Fruit fly (Drosophila melanogaster) whole organism, embryonic: ENCODE data around the gene CG34408.

Experiments
- Adf1 ChIP-seq: fragments of 200-800 bp; sonication (Bioruptor generic); IDR thresholded peaks from 2 replicates; pipeline ENCODE4 v1.3.6; 2022; ENCODE audit warnings: missing biosample characterization, missing genetic modification characterization
- Antp ChIP-seq: fragments of 200-800 bp; sonication (Bioruptor generic); optimal IDR thresholded peaks from 3 replicates; lab custom pipeline; 2016; ENCODE audit warnings: missing biosample characterization, missing genetic modification characterization
- Awh ChIP-seq: fragments of 200-800 bp; sonication (Bioruptor generic); IDR thresholded peaks from 2 replicates; pipeline ENCODE4, ENCODE4 v1.3.6; 2022; ENCODE audit warnings: missing biosample characterization, missing genetic modification characterization
- Bgb ChIP-seq: fragments of 200-800 bp; sonication (Bioruptor generic); IDR thresholded peaks from 2 replicates; pipeline ENCODE4 v1.3.6; 2022; ENCODE audit warnings: missing biosample characterization, missing genetic modification characterization; ENCODE audit not compliant: partially characterized antibody
- Blimp-1 ChIP-seq: fragments of 200-800 bp; sonication (Bioruptor generic); optimal IDR thresholded peaks from 3 replicates; lab custom pipeline; 2018; ENCODE audit warnings: missing biosample characterization, missing genetic modification characterization, mild to moderate bottlenecking, moderate library complexity, missing genetic modification reagents
- CG10209 ChIP-seq: fragments of 200-800 bp; sonication (Bioruptor generic); optimal IDR thresholded peaks from 3 replicates; lab custom pipeline; 2017; ENCODE audit warnings: missing biosample characterization, mild to moderate bottlenecking, missing genetic modification characterization, missing genetic modification reagents
- CG10565 ChIP-seq: fragments of 200-800 bp; sonication (Bioruptor generic); optimal IDR thresholded peaks from 3 replicates; lab custom pipeline; 2016; ENCODE audit warnings: missing biosample characterization, mild to moderate bottlenecking, missing genetic modification characterization
- CG10654 ChIP-seq: fragments of 200-800 bp; sonication (Bioruptor generic); optimal IDR thresholded peaks from 2 replicates; lab custom pipeline; 2016; ENCODE audit warnings: missing biosample characterization, missing genetic modification characterization
- CG11695 ChIP-seq: fragments of 200-800 bp; sonication (Bioruptor generic); IDR thresholded peaks from 3 replicates; pipeline ENCODE4 v1.3.6; 2022; ENCODE audit warnings: missing biosample characterization, missing genetic modification characterization
- CG12236 ChIP-seq: fragments of 200-800 bp; sonication (Bioruptor generic); optimal IDR thresholded peaks from 2 replicates; lab custom pipeline; 2016; ENCODE audit warnings: missing biosample characterization, missing genetic modification characterization
- CG12391 ChIP-seq: fragments of 200-800 bp; sonication (Bioruptor generic); optimal IDR thresholded peaks from 3 replicates; lab custom pipeline; 2018; ENCODE audit warnings: missing biosample characterization, mild to moderate bottlenecking, missing genetic modification characterization, moderate library complexity
- CG12659 ChIP-seq: fragments of 200-800 bp; sonication (Bioruptor generic); optimal IDR thresholded peaks from 3 replicates; lab custom pipeline; 2017; ENCODE audit warnings: mild to moderate bottlenecking, missing biosample characterization, missing genetic modification reagents, missing genetic modification characterization
- CG12744 ChIP-seq: fragments of 200-800 bp; sonication (Bioruptor generic); optimal IDR thresholded peaks from 2 replicates; lab custom pipeline; 2016; ENCODE audit warnings: missing biosample characterization, missing genetic modification characterization
- CG13287 ChIP-seq: fragments of 200-800 bp; sonication (Bioruptor generic); IDR thresholded peaks from 2 replicates; pipeline ENCODE4 v1.3.6; 2022; ENCODE audit warnings: missing biosample characterization, missing genetic modification characterization; ENCODE audit not compliant: partially characterized antibody
- CG13296 ChIP-seq: fragments of 200-800 bp; sonication (Bioruptor generic); optimal IDR thresholded peaks from 3 replicates; lab custom pipeline; 2018; ENCODE audit warnings: missing biosample characterization, mild to moderate bottlenecking, missing genetic modification characterization
- CG14441 ChIP-seq: fragments of 200-800 bp; sonication (Bioruptor generic); IDR thresholded peaks from 2 replicates; pipeline ENCODE4 v1.3.6; 2022; ENCODE audit warnings: missing biosample characterization, missing genetic modification characterization
- CG15011 ChIP-seq: fragments of 200-800 bp; sonication (Bioruptor generic); optimal IDR thresholded peaks from 3 replicates; lab custom pipeline; 2018; ENCODE audit warnings: missing biosample characterization, mild to moderate bottlenecking, missing genetic modification characterization
- CG1529 ChIP-seq: fragments of 200-800 bp; sonication (Bioruptor generic); optimal IDR thresholded peaks from 3 replicates; lab custom pipeline; 2018; ENCODE audit warnings: missing biosample characterization, missing genetic modification characterization
- CG17612 ChIP-seq: fragments of 200-800 bp; sonication (Bioruptor generic); IDR thresholded peaks from 2 replicates; pipeline ENCODE4 v1.3.6; 2022; ENCODE audit warnings: missing biosample characterization, missing genetic modification characterization
- CG2199 ChIP-seq: fragments of 200-800 bp; sonication (Bioruptor generic); IDR thresholded peaks from 3 replicates; pipeline ENCODE4 v1.3.6; 2022; ENCODE audit warnings: missing biosample characterization, missing genetic modification characterization
- CG7786 ChIP-seq: fragments of 200-800 bp; sonication (Bioruptor generic); optimal IDR thresholded peaks from 2 replicates; lab custom pipeline; 2016; ENCODE audit warnings: missing biosample characterization, missing genetic modification characterization
- CG8089 ChIP-seq: fragments of 200-800 bp; sonication (Bioruptor generic); optimal IDR thresholded peaks from 3 replicates; lab custom pipeline; 2016; ENCODE audit warnings: missing biosample characterization, missing genetic modification characterization
- CG9437 ChIP-seq: fragments of 200-800 bp; sonication (Bioruptor generic); optimal IDR thresholded peaks from 2 replicates; lab custom pipeline; 2018; ENCODE audit warnings: missing biosample characterization, mild to moderate bottlenecking, missing genetic modification characterization
- CG9932 ChIP-seq: fragments of 200-800 bp; sonication (Bioruptor generic); IDR thresholded peaks from 2 replicates; pipeline ENCODE4 v1.3.6; 2022; ENCODE audit warnings: missing biosample characterization, missing genetic modification characterization
- Dp ChIP-seq: fragments of 200-800 bp; sonication (Bioruptor generic); optimal IDR thresholded peaks from 2 replicates; lab custom pipeline; 2018; ENCODE audit warnings: missing biosample characterization, mild to moderate bottlenecking, missing genetic modification characterization, moderate library complexity
- Hsf ChIP-seq: fragments of 200-800 bp; sonication (Bioruptor generic); optimal IDR thresholded peaks from 3 replicates; lab custom pipeline; 2016; ENCODE audit warnings: missing biosample characterization, missing genetic modification characterization
- Poxn ChIP-seq: fragments of 200-800 bp; sonication (Bioruptor generic); IDR thresholded peaks from 2 replicates; pipeline ENCODE4 v1.3.6; 2022; ENCODE audit warnings: missing biosample characterization, missing genetic modification characterization
- Rfx ChIP-seq: fragments of 200-800 bp; sonication (Bioruptor generic); IDR thresholded peaks from 2 replicates; pipeline ENCODE4 v1.3.6; 2022; ENCODE audit warnings: missing biosample characterization, missing genetic modification characterization
- Spps ChIP-seq: fragments of 200-800 bp; sonication (Bioruptor generic); optimal IDR thresholded peaks from 2 replicates; lab custom pipeline; 2018; ENCODE audit warnings: missing biosample characterization, mild to moderate bottlenecking, missing genetic modification characterization
- Vsx1 ChIP-seq: fragments of 200-800 bp; sonication (Bioruptor generic); optimal IDR thresholded peaks from 2 replicates; lab custom pipeline; 2017; ENCODE audit warnings: missing biosample characterization, mild to moderate bottlenecking, missing genetic modification characterization, missing genetic modification reagents
- Xrp1 ChIP-seq: fragments of 200-800 bp; sonication (Bioruptor generic); IDR thresholded peaks from 2 replicates; pipeline ENCODE4 v1.3.6; 2022; ENCODE audit warnings: missing biosample characterization, missing genetic modification characterization
- abd-A ChIP-seq: fragments of 200-800 bp; sonication (Bioruptor generic); optimal IDR thresholded peaks from 3 replicates; lab custom pipeline; 2019; ENCODE audit warnings: missing biosample characterization, mild to moderate bottlenecking, missing genetic modification characterization, moderate library complexity
- ap ChIP-seq: fragments of 200-800 bp; sonication (Bioruptor generic); IDR thresholded peaks from 2 replicates; pipeline ENCODE4 v1.3.6; 2022; ENCODE audit warnings: missing biosample characterization, missing genetic modification characterization
- chif ChIP-seq, 2 experiments: fragments of 200-800 bp; sonication (Bioruptor generic); optimal IDR thresholded peaks; 3 replicates each; lab custom pipeline; 2016; ENCODE audit warnings: missing biosample characterization in 2 of 2, missing genetic modification characterization in 2 of 2
- dm ChIP-seq: fragments of 200-800 bp; sonication (Bioruptor generic); optimal IDR thresholded peaks from 3 replicates; lab custom pipeline; 2016; ENCODE audit warnings: missing biosample characterization, missing genetic modification characterization
- gce ChIP-seq: fragments of 200-800 bp; sonication (Bioruptor generic); IDR thresholded peaks from 3 replicates; pipeline ENCODE4 v1.3.6; 2022; ENCODE audit warnings: missing biosample characterization, missing genetic modification characterization
- gem ChIP-seq: fragments of 200-800 bp; sonication (Bioruptor generic); optimal IDR thresholded peaks from 2 replicates; lab custom pipeline; 2019; ENCODE audit warnings: missing biosample characterization, mild to moderate bottlenecking, missing genetic modification characterization, moderate library complexity
- grn ChIP-seq: fragments of 200-800 bp; sonication (Bioruptor generic); optimal IDR thresholded peaks from 3 replicates; lab custom pipeline; 2017; ENCODE audit warnings: missing biosample characterization, missing genetic modification characterization
- lab ChIP-seq: fragments of 200-800 bp; sonication (Bioruptor generic); optimal IDR thresholded peaks from 3 replicates; lab custom pipeline; 2017; ENCODE audit warnings: missing biosample characterization, missing genetic modification characterization, mild to moderate bottlenecking, moderate library complexity, missing genetic modification reagents
- mam ChIP-seq: fragments of 200-800 bp; sonication (Bioruptor generic); optimal IDR thresholded peaks from 3 replicates; lab custom pipeline; 2016; ENCODE audit warnings: missing biosample characterization, missing genetic modification characterization
- nerfin-1 ChIP-seq: fragments of 200-800 bp; sonication (Bioruptor generic); optimal IDR thresholded peaks from 3 replicates; lab custom pipeline; 2019; ENCODE audit warnings: missing biosample characterization, mild to moderate bottlenecking, missing genetic modification characterization, moderate library complexity
- nmo ChIP-seq: fragments of 200-800 bp; sonication (Bioruptor generic); optimal IDR thresholded peaks from 2 replicates; lab custom pipeline; 2018; ENCODE audit warnings: missing biosample characterization, mild to moderate bottlenecking, missing genetic modification characterization, moderate library complexity
- pb ChIP-seq: fragments of 200-800 bp; sonication (Bioruptor generic); optimal IDR thresholded peaks from 3 replicates; lab custom pipeline; 2016; ENCODE audit warnings: missing biosample characterization, missing genetic modification characterization
- run ChIP-seq: fragments of 200-800 bp; sonication (Bioruptor generic); optimal IDR thresholded peaks from 3 replicates; lab custom pipeline; 2018; ENCODE audit warnings: missing biosample characterization, mild to moderate bottlenecking, missing genetic modification characterization
- slp2 ChIP-seq: fragments of 200-800 bp; sonication (Bioruptor generic); optimal IDR thresholded peaks from 2 replicates; lab custom pipeline; 2016; ENCODE audit warnings: missing biosample characterization, missing genetic modification characterization
- sqz ChIP-seq: fragments of 200-800 bp; sonication (Bioruptor generic); optimal IDR thresholded peaks from 3 replicates; lab custom pipeline; 2018; ENCODE audit warnings: missing biosample characterization, mild to moderate bottlenecking, missing genetic modification characterization
- vnd ChIP-seq: fragments of 200-800 bp; sonication (Bioruptor generic); IDR thresholded peaks from 3 replicates; pipeline ENCODE4 v1.3.6; 2022; ENCODE audit warnings: missing biosample characterization, missing genetic modification characterization; ENCODE audit not compliant: partially characterized antibody
- z ChIP-seq: fragments of 200-800 bp; sonication (Bioruptor generic); IDR thresholded peaks from 3 replicates; pipeline ENCODE4 v1.3.6; 2022; ENCODE audit warnings: missing biosample characterization, missing genetic modification characterization

CG34408 gene

DNA sequence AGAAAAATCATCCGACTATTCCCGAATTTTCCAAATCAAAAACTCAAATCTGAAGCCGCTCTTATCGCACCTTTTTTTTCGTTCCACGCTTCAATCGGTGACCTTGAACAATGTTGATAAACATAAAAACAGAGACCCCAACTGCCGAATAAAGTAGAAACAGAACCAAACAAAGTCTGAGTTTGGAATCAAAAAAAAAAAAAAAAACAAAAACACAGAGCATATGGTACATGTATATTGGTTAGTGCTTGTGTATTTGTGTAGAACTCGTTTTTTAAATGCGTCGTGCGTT lies 44.0 kb downstream of the CG34408 start (continued):
- TF ChIP-seq sqz (GFP tag; lab: Kevin White, UChicago) (peak; percentile 71), Bgb (GFP tag; lab: Robert Waterston, UW) (no peak), CG1529 (GFP tag; lab: Kevin White, UChicago) (no peak), Adf1 (GFP tag; lab: Robert Waterston, UW) (no peak), CG13287 (GFP tag; lab: Robert Waterston, UW) (0 out of 2 replicates have a peak, but pooled peaks have one; percentile 13), grn (GFP tag; lab: Kevin White, UChicago) (peak; percentile 26)
- TF ChIP-seq, all 482 proteins: peak for 7

DNA sequence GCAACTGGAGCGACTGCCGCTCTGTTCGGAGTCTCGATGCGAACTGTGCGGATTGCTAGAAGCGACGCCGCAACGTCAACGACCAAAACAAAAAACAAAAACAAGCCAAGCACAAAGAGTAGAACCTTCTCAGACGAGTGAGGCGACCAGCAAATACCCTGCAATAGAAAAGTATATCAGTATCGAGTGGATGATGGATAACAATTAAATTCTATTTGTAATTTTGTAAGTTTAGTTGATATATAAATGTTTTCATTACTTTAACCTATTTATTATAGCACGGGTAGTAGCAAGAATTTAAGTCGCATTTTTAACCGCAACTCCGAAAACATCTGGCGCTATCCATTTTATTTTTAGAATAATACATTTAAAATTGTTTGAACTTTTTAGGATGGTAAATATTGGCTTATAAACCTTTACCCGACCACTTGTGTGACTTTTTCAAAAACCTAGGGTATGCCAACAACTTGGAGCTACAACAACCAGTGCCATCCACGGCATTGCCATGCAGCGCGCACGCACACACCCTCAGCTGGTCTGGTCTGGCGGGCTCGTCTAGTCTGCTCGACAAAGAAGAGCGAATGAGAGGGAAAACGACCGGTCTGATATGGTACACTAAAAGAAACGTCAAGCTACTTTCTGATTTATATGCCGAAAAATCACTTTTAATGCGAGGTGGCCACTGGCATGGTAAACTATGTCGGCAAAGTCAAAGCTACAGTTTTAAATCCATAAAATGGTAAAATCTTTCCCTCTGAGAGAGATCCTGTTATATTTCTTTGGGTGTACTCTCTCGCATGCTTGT lies 45.5 kb downstream of the CG34408 start, which contains the start of gene CG12643:
TSS of gene CG12643 (minus strand) at position 51 of the 805 bp plus-strand sequence.
- TF ChIP-seq CG10654 (GFP tag; lab: Kevin White, UChicago): peak; percentile 89
- TF ChIP-seq run: peak; percentile 63
- TF ChIP-seq Vsx1 (GFP tag; lab: Kevin White, UChicago): peak; percentile 67
- peak; percentile 85 for TF ChIP-seq CG12659 (GFP tag; lab: Kevin White, UChicago)
- peak; percentile 94 for TF ChIP-seq lab
- TF ChIP-seq dm: peak; percentile 83
- TF ChIP-seq CG11695 (GFP tag; lab: Robert Waterston, UW): peak; percentile 88
- TF ChIP-seq nerfin-1: peak; percentile 72
- peak; percentile 86 for TF ChIP-seq nmo
- peak; percentile 94 for TF ChIP-seq pb (GFP tag; lab: Kevin White, UChicago)
- peak; percentile 93 for TF ChIP-seq Hsf (GFP tag; lab: Kevin White, UChicago)
- TF ChIP-seq CG17612 (GFP tag; lab: Robert Waterston, UW): peak; percentile 73
- peak; percentile 88 for TF ChIP-seq CG9437
- peak; percentile 92 for TF ChIP-seq CG2199 (GFP tag; lab: Robert Waterston, UW)
- peak; percentile 79 for TF ChIP-seq CG12391 (tag; lab: Kevin White, UChicago)
- peak; percentile 90 for TF ChIP-seq slp2 (GFP tag; lab: Kevin White, UChicago)
- 0 out of 3 replicates have a peak, but pooled peaks have one; percentile 31 for TF ChIP-seq z (GFP tag; lab: Robert Waterston, UW)
- TF ChIP-seq CG14441 (GFP tag; lab: Robert Waterston, UW): peak; percentile 93
- TF ChIP-seq CG13296: peak; percentile 84
- TF ChIP-seq abd-A (tag; lab: Kevin White, UChicago): peak; percentile 37
- TF ChIP-seq vnd (GFP tag; lab: Robert Waterston, UW): no peak
- TF ChIP-seq gem (tag; lab: Kevin White, UChicago): peak; percentile 89
- peak; percentile 91 for TF ChIP-seq Blimp-1 (GFP tag; lab: Kevin White, UChicago)
- TF ChIP-seq CG7786 (GFP tag; lab: Kevin White, UChicago): peak; percentile 94
- peak; percentile 92 for TF ChIP-seq CG8089 (GFP tag; lab: Kevin White, UChicago)
- peak; percentile 85 for TF ChIP-seq CG10209 (GFP tag; lab: Kevin White, UChicago)
- peak; percentile 96 for TF ChIP-seq Awh (GFP tag; lab: Robert Waterston, UW)
- TF ChIP-seq Poxn: no peak
- TF ChIP-seq Antp (GFP tag; lab: Kevin White, UChicago): peak; percentile 95
- TF ChIP-seq Xrp1 (GFP tag; lab: Robert Waterston, UW): peak; percentile 89
- no peak for TF ChIP-seq Dp
- peak; percentile 87 for TF ChIP-seq gce
- TF ChIP-seq CG9932 (GFP tag; lab: Robert Waterston, UW): peak; percentile 69
- peak; percentile 65 for TF ChIP-seq CG12744 (GFP tag; lab: Kevin White, UChicago)
- peak; percentile 91 for TF ChIP-seq mam
- TF ChIP-seq CG12236 (GFP tag; lab: Kevin White, UChicago): peak; percentile 91
- peak; percentile 90 for TF ChIP-seq ap
- peak; percentile 84 for TF ChIP-seq CG15011 (GFP tag; lab: Kevin White, UChicago)
- TF ChIP-seq Spps: peak; percentile 64
- peak; percentile 85 for TF ChIP-seq CG10565 (GFP tag; lab: Kevin White, UChicago)
- TF ChIP-seq Rfx: peak; percentile 91
- TF ChIP-seq chif (GFP tag; optimal IDR thresholded peaks at IDR 0.05; lab: Kevin White, UChicago): peak; percentile 94 to 95
